Worm (Caenorhabditis elegans) whole organism, L3 larva: ENCODE data around the gene T19C4.24.
A peak's percentile ranks its signal among the peaks of the same experiment; 100 is the strongest.

Experiments
- R02D3.7 ChIP-seq: fragments of 150-350 bp; optimal IDR thresholded peaks from 2 replicates; lab custom pipeline; 2014; ENCODE audit warnings: missing biosample characterization, missing genetic modification characterization
- aly-2 ChIP-seq: fragments of 150-350 bp; optimal IDR thresholded peaks from 2 replicates; lab custom pipeline; 2014; ENCODE audit warnings: missing biosample characterization, missing genetic modification characterization
- ama-1 ChIP-seq: fragments of 150-350 bp; optimal IDR thresholded peaks from 2 replicates; lab custom pipeline; 2018
- ceh-28 ChIP-seq: fragments of 150-350 bp; optimal IDR thresholded peaks from 2 replicates; lab custom pipeline; 2014; ENCODE audit warnings: missing biosample characterization, missing genetic modification reagents, missing genetic modification characterization
- ceh-82 ChIP-seq: fragments of 150-350 bp; optimal IDR thresholded peaks from 2 replicates; lab custom pipeline; 2014; ENCODE audit warnings: missing biosample characterization, missing genetic modification characterization
- daf-12 ChIP-seq: fragments of 150-350 bp; optimal IDR thresholded peaks from 2 replicates; lab custom pipeline; 2014; ENCODE audit warnings: missing biosample characterization, missing genetic modification reagents, missing genetic modification characterization
- egl-27 ChIP-seq: sonication (generic microtip); optimal IDR thresholded peaks from 4 replicates; lab custom pipeline; 2017; ENCODE audit warnings: missing biosample characterization, missing genetic modification reagents, missing genetic modification characterization
- elt-1 ChIP-seq: fragments of 150-350 bp; optimal IDR thresholded peaks from 2 replicates; lab custom pipeline; 2014; ENCODE audit warnings: missing biosample characterization, missing genetic modification characterization
- elt-2 ChIP-seq: sonication (generic microtip); optimal IDR thresholded peaks from 2 replicates; lab custom pipeline; 2016; ENCODE audit warnings: missing genetic modification reagents, mild to moderate bottlenecking, missing genetic modification characterization, missing compliant biosample characterization
- eor-1 ChIP-seq, 2 experiments: fragments of 150-350 bp; optimal IDR thresholded peaks; 2 replicates each; lab custom pipeline; 2014 to 2018; ENCODE audit warnings: missing biosample characterization in 2 of 2, missing genetic modification characterization in 2 of 2
- fkh-10 ChIP-seq: sonication (generic microtip); optimal IDR thresholded peaks from 2 replicates; lab custom pipeline; 2017; ENCODE audit warnings: missing biosample characterization, missing genetic modification reagents, missing genetic modification characterization
- fkh-2 ChIP-seq: fragments of 150-350 bp; optimal IDR thresholded peaks from 2 replicates; lab custom pipeline; 2014; ENCODE audit warnings: missing biosample characterization, missing genetic modification reagents, missing genetic modification characterization
- fos-1 ChIP-seq: fragments of 150-350 bp; optimal IDR thresholded peaks from 2 replicates; lab custom pipeline; 2014; ENCODE audit warnings: missing biosample characterization, missing genetic modification characterization
- hmg-11 ChIP-seq: sonication (generic microtip); optimal IDR thresholded peaks from 2 replicates; lab custom pipeline; 2016; ENCODE audit warnings: missing genetic modification characterization, missing compliant biosample characterization
- lin-15B ChIP-seq: fragments of 150-350 bp; optimal IDR thresholded peaks from 2 replicates; lab custom pipeline; 2014; ENCODE audit warnings: missing biosample characterization, missing genetic modification characterization
- lin-39 ChIP-seq: fragments of 150-350 bp; optimal IDR thresholded peaks from 2 replicates; lab custom pipeline; 2018; ENCODE audit warnings: missing biosample characterization, missing genetic modification reagents, missing genetic modification characterization
- lsy-12 ChIP-seq: sonication (generic microtip); optimal IDR thresholded peaks from 2 replicates; lab custom pipeline; 2016; ENCODE audit warnings: mild to moderate bottlenecking, missing genetic modification characterization, missing compliant biosample characterization
- mml-1 ChIP-seq: fragments of 150-350 bp; sonication (generic microtip); optimal IDR thresholded peaks from 3 replicates; lab custom pipeline; 2014; ENCODE audit warnings: missing biosample characterization, missing genetic modification characterization
- nfya-1 ChIP-seq: sonication (generic microtip); optimal IDR thresholded peaks from 2 replicates; lab custom pipeline; 2017; ENCODE audit warnings: missing genetic modification characterization, mild to moderate bottlenecking, missing compliant biosample characterization, antibody characterized with exemption, moderate library complexity; ENCODE audit not compliant: insufficient read depth
- nhr-11 ChIP-seq: fragments of 150-350 bp; optimal IDR thresholded peaks from 2 replicates; lab custom pipeline; 2014; ENCODE audit warnings: missing biosample characterization, missing genetic modification characterization
- nhr-12 ChIP-seq: fragments of 150-350 bp; optimal IDR thresholded peaks from 2 replicates; lab custom pipeline; 2014; ENCODE audit warnings: missing biosample characterization, missing genetic modification characterization
- nhr-25 ChIP-seq: sonication (generic microtip); optimal IDR thresholded peaks from 2 replicates; lab custom pipeline; 2017; ENCODE audit warnings: missing biosample characterization, missing genetic modification characterization
- nhr-43 ChIP-seq: sonication (generic microtip); optimal IDR thresholded peaks from 2 replicates; lab custom pipeline; 2016; ENCODE audit warnings: mild to moderate bottlenecking, missing genetic modification characterization, missing compliant biosample characterization; ENCODE audit not compliant: poor library complexity, severe bottlenecking
- nhr-67 ChIP-seq: fragments of 150-350 bp; optimal IDR thresholded peaks from 2 replicates; lab custom pipeline; 2014; ENCODE audit warnings: missing biosample characterization, missing genetic modification characterization
- nhr-77 ChIP-seq: fragments of 150-350 bp; optimal IDR thresholded peaks from 2 replicates; lab custom pipeline; 2014; ENCODE audit warnings: missing biosample characterization, missing genetic modification characterization
- pqm-1 ChIP-seq: fragments of 150-350 bp; optimal IDR thresholded peaks from 2 replicates; lab custom pipeline; 2017; ENCODE audit warnings: missing biosample characterization, missing genetic modification characterization, inconsistent platforms
- sea-2 ChIP-seq: fragments of 150-350 bp; sonication (generic microtip); optimal IDR thresholded peaks from 4 replicates; lab custom pipeline; 2014; ENCODE audit warnings: missing biosample characterization, missing genetic modification reagents, missing genetic modification characterization
- skn-1 ChIP-seq: fragments of 150-350 bp; optimal IDR thresholded peaks from 2 replicates; lab custom pipeline; 2014; ENCODE audit warnings: missing biosample characterization, missing genetic modification characterization
- snpc-4 ChIP-seq: fragments of 150-350 bp; optimal IDR thresholded peaks from 2 replicates; lab custom pipeline; 2014; ENCODE audit warnings: missing biosample characterization, missing genetic modification characterization
- unc-62 ChIP-seq: fragments of 150-350 bp; sonication (generic microtip); optimal IDR thresholded peaks from 4 replicates; lab custom pipeline; 2014; ENCODE audit warnings: missing biosample characterization, missing genetic modification reagents, missing genetic modification characterization
- zag-1 ChIP-seq: fragments of 150-350 bp; optimal IDR thresholded peaks from 2 replicates; lab custom pipeline; 2014; ENCODE audit warnings: missing biosample characterization, missing genetic modification characterization

Gene T19C4.24

DNA sequence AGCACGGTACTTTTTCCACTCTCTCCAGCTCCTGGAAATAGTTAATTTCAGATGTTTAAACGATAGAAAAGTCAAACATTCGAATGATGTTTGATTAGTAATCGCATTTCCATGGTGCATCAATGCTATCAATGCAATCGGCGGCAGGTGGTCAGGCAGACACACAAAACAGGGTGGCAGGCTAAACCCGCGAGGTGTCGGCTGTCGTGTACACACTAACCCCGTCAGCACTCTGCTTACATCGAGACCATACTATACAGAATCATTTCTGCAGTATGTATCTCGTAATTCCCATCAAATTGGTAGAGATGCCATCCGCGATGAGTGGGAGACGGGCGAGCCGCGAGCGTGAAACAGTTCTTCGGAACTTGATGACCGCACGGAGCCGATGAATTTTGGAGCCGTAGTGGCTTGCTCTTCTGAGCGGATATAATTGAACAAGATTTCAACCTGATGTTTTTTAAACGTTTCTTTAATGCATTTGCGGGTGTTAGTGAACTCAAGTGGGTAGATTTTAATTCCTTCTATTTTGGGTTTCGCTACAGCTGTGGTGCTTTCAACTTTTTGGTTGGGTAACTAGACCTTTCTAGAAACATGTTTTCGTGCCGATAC is 30.0 kb upstream of the T19C4.24 start:
- peak; percentile 38 for TF ChIP-seq nhr-77
- TF ChIP-seq pqm-1 (tag; lab: Kevin White, UChicago) = peak; percentile 65
- peak; percentile 76 for TF ChIP-seq elt-2 (tag; lab: Kevin White, UChicago)
- TF ChIP-seq nfya-1 (tag; lab: Kevin White, UChicago) = peak; percentile 14
- peak; percentile 47 for TF ChIP-seq ama-1 (lab: Kevin White, UChicago)
- peak; percentile 5 for TF ChIP-seq R02D3.7 (tag; lab: Kevin White, UChicago)
- peak; percentile 61 for TF ChIP-seq nhr-43
- TF ChIP-seq snpc-4 (tag; lab: Kevin White, UChicago) = peak; percentile 97

DNA sequence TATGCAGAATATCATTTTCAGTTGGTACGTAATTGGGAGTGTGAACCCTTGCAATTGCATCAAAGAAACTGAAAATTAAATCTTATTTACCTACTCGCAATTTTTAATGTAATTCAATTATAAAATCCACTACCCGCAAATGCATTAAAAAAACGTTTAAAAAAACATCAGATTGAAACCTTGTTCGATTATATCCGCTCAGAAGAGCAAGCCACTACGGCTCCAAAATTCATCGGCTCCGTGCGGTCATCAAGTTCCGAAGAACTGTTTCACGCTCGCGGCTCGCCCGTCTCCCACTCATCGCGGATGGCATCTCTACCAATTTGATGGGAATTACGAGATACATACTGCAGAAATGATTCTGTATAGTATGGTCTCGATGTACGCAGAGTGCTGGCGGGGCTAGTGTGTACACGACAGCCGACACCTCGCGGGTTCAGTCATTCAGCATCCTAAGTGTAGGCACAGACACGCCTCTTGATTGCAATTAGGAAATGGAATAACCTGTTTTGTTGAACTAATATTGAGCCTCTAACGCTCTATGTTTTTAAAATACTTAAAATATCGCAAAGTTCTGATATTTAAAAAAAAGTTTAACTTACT is 28.6 kb upstream of the T19C4.24 start:
- TF ChIP-seq ama-1 (lab: Kevin White, UChicago) (peak; percentile 6), nhr-77 (peak; percentile 2), snpc-4 (tag; lab: Kevin White, UChicago) (peak; percentile 93), elt-2 (tag; lab: Kevin White, UChicago) (peak; percentile 27), pqm-1 (tag; lab: Kevin White, UChicago) (peak; percentile 23), nhr-25 (tag; lab: Kevin White, UChicago) (peak; percentile 29), nhr-43 (peak; percentile 35)

ce11 chrV:11174663-11175062 is 27.9 kb upstream of the T19C4.24 start:
- peak; percentile 35 for TF ChIP-seq lin-39 (tag; lab: Kevin White, UChicago)
- no peak for TF ChIP-seq pqm-1 (tag; lab: Kevin White, UChicago)
- no peak for TF ChIP-seq elt-1 (tag; lab: Kevin White, UChicago)
- peak; percentile 2 for TF ChIP-seq nfya-1 (tag; lab: Kevin White, UChicago)
- TF ChIP-seq ceh-82 = no peak
- no peak for TF ChIP-seq R02D3.7 (tag; lab: Kevin White, UChicago)
- TF ChIP-seq ceh-28 = no peak
- no peak for TF ChIP-seq nhr-12 (tag; lab: Kevin White, UChicago)
- no peak for TF ChIP-seq mml-1 (tag; lab: Kevin White, UChicago)
- TF ChIP-seq nhr-11 = no peak
- TF ChIP-seq snpc-4 (tag; lab: Kevin White, UChicago) = peak; percentile 95
- TF ChIP-seq hmg-11 (tag; lab: Kevin White, UChicago) = peak; percentile 34
- TF ChIP-seq aly-2 (tag; lab: Kevin White, UChicago) = no peak
- peak; percentile 26 for TF ChIP-seq elt-2 (tag; lab: Kevin White, UChicago)
- TF ChIP-seq unc-62 (GFP tag; lab: Kevin White, UChicago) = no peak

- TF ChIP-seq lsy-12 (no peak), fkh-10 (GFP tag; lab: Kevin White, UChicago) (peak; percentile 19)
These were observed 25.9 kb upstream of the T19C4.24 start for ce11 chrV:11172667-11173066.

- no peak for TF ChIP-seq nhr-67
- TF ChIP-seq fkh-2 (tag; lab: Kevin White, UChicago) = no peak
- no peak for TF ChIP-seq elt-1 (tag; lab: Kevin White, UChicago)
- TF ChIP-seq nhr-43 = no peak
- TF ChIP-seq elt-2 (tag; lab: Kevin White, UChicago) = no peak
- no peak for TF ChIP-seq sea-2 (GFP tag; lab: Kevin White, UChicago)
- no peak for TF ChIP-seq lin-15B
- no peak for TF ChIP-seq lin-39 (tag; lab: Kevin White, UChicago)
- TF ChIP-seq R02D3.7 (tag; lab: Kevin White, UChicago) = no peak
- no peak for TF ChIP-seq daf-12 (tag; lab: Kevin White, UChicago)
- TF ChIP-seq nhr-25 (tag; lab: Kevin White, UChicago) = no peak
- no peak for TF ChIP-seq zag-1 (tag; lab: Kevin White, UChicago)
- TF ChIP-seq snpc-4 (tag; lab: Kevin White, UChicago) = no peak
- no peak for TF ChIP-seq egl-27 (tag; lab: Kevin White, UChicago)
- no peak for TF ChIP-seq hmg-11 (tag; lab: Kevin White, UChicago)
- no peak for TF ChIP-seq skn-1 (tag; lab: Kevin White, UChicago)
- no peak for TF ChIP-seq eor-1 (tag; optimal IDR thresholded peaks at IDR 0.05; lab: Kevin White, UChicago)
- TF ChIP-seq fos-1 = no peak
- TF ChIP-seq, all 47 proteins: peak for 0
These were observed 25.1 kb upstream of the T19C4.24 start, which contains the start of gene T19C4.5 for ce11 chrV:11171906-11172305. TSS of gene T19C4.5 (plus strand) at chrV:11172213.
